Fruit fly (Drosophila melanogaster): ENCODE data around the gene daw.

The daw gene

dm6 chr2L:2855773-2856615 lies 50.9 kb downstream of the daw start, which contains the start of the genes CG3104 and RpS21 (continued):
- TF ChIP-seq H15 (GFP tag; IDR thresholded peaks at IDR 0.05): peak; percentile 81
- peak; percentile 78 for TF ChIP-seq ara (GFP tag; IDR thresholded peaks at IDR 0.05)
- peak in 1 of 2 experiments; percentile 46 for TF ChIP-seq Eip74EF (GFP tag; optimal IDR thresholded peaks at IDR 0.05)
- peak; percentile 96 for TF ChIP-seq CG33213 (GFP tag; optimal IDR thresholded peaks at IDR 0.05)
- peak; percentile 28 for TF ChIP-seq btn (GFP tag; optimal IDR thresholded peaks at IDR 0.05)
- TF ChIP-seq Atf3 (GFP tag; optimal IDR thresholded peaks at IDR 0.05): peak; percentile 76
- TF ChIP-seq Deaf1 (tag; optimal IDR thresholded peaks at IDR 0.05): peak; percentile 61
- TF ChIP-seq ssp (GFP tag; IDR thresholded peaks at IDR 0.05): peak; percentile 81
- TF ChIP-seq toy (GFP tag; IDR thresholded peaks at IDR 0.05): peak; percentile 80; the same call in 1 of the 2 replicates
- peak; percentile 75 for TF ChIP-seq Oaz (GFP tag; IDR thresholded peaks at IDR 0.05)
- TF ChIP-seq gro (GFP tag; optimal IDR thresholded peaks at IDR 0.05): peak; percentile 53
- TF ChIP-seq run (tag; optimal IDR thresholded peaks at IDR 0.05): peak; percentile 65
- TF ChIP-seq Dad (GFP tag; optimal IDR thresholded peaks at IDR 0.05): peak; percentile 77
- TF ChIP-seq CG32532 (GFP tag; IDR thresholded peaks at IDR 0.05): peak; percentile 95
- peak; percentile 93 for TF ChIP-seq CG10431 (GFP tag; optimal IDR thresholded peaks at IDR 0.05)
- TF ChIP-seq disco-r (GFP tag; optimal IDR thresholded peaks at IDR 0.05): peak; percentile 56
- TF ChIP-seq D (optimal IDR thresholded peaks at IDR 0.05): no peak
- TF ChIP-seq D (GFP tag; optimal IDR thresholded peaks at IDR 0.05): peak; percentile 77
- peak; percentile 71 for TF ChIP-seq Dek (tag; optimal IDR thresholded peaks at IDR 0.05)
- TF ChIP-seq D19A (tag; optimal IDR thresholded peaks at IDR 0.05): peak; percentile 92
- peak; percentile 15 for TF ChIP-seq oc (tag; optimal IDR thresholded peaks at IDR 0.05)
- peak; percentile 72 for TF ChIP-seq CG15269 (tag; optimal IDR thresholded peaks at IDR 0.05)
- peak; percentile 93 for TF ChIP-seq CG34376 (GFP tag; optimal IDR thresholded peaks at IDR 0.05)
- TF ChIP-seq dm (GFP tag; optimal IDR thresholded peaks at IDR 0.05): peak; percentile 95
- peak; percentile 79 for TF ChIP-seq CG14050 (GFP tag; IDR thresholded peaks at IDR 0.05)
- no peak for TF ChIP-seq corto (GFP tag; optimal IDR thresholded peaks at IDR 0.05)
- TF ChIP-seq Mes4 (GFP tag; optimal IDR thresholded peaks at IDR 0.05): peak; percentile 88
- peak; percentile 86 for TF ChIP-seq CG9817 (tag; optimal IDR thresholded peaks at IDR 0.05)
- TF ChIP-seq kah (GFP tag; optimal IDR thresholded peaks at IDR 0.05): peak; percentile 58
- TF ChIP-seq CG3838 (GFP tag; optimal IDR thresholded peaks at IDR 0.05): peak; percentile 77
- peak; percentile 95 for TF ChIP-seq CG9797 (GFP tag; optimal IDR thresholded peaks at IDR 0.05)
- TF ChIP-seq grau (tag; optimal IDR thresholded peaks at IDR 0.05): peak; percentile 78
- peak; percentile 85 for TF ChIP-seq CG30403 (GFP tag; optimal IDR thresholded peaks at IDR 0.05)
- no peak for TF ChIP-seq tll (GFP tag; optimal IDR thresholded peaks at IDR 0.05)
- peak; percentile 59 for TF ChIP-seq Sry-δ (GFP tag; optimal IDR thresholded peaks at IDR 0.05)
- peak; percentile 91 for TF ChIP-seq CG14710 (tag; optimal IDR thresholded peaks at IDR 0.05)
- peak; percentile 83 for TF ChIP-seq CG2712 (tag; optimal IDR thresholded peaks at IDR 0.05)
- TF ChIP-seq bsh (GFP tag; optimal IDR thresholded peaks at IDR 0.05): peak; percentile 34 to 69
- TF ChIP-seq lmd (GFP tag; IDR thresholded peaks at IDR 0.05): peak; percentile 82
- peak; percentile 74 for TF ChIP-seq Vsx1 (GFP tag; optimal IDR thresholded peaks at IDR 0.05)
- peak; percentile 80 for TF ChIP-seq repo (GFP tag; optimal IDR thresholded peaks at IDR 0.05)
- TF ChIP-seq CG9215 (GFP tag; IDR thresholded peaks at IDR 0.05): peak; percentile 76
- no peak for TF ChIP-seq Gsc (GFP tag; IDR thresholded peaks at IDR 0.05)
- TF ChIP-seq chn (GFP tag; optimal IDR thresholded peaks at IDR 0.05): peak; percentile 77
- TF ChIP-seq gsb-n (tag; optimal IDR thresholded peaks at IDR 0.05): peak; percentile 76
- peak; percentile 61 for TF ChIP-seq CG6683 (GFP tag; optimal IDR thresholded peaks at IDR 0.05)
- TF ChIP-seq CG12071 (GFP tag; optimal IDR thresholded peaks at IDR 0.05): peak; percentile 80
- peak; percentile 69 for TF ChIP-seq Ada2b (GFP tag; IDR thresholded peaks at IDR 0.05)
- TF ChIP-seq ato (GFP tag; IDR thresholded peaks at IDR 0.05; ENCODE audit: partially characterized antibody): no peak

Data from whole organism, embryonic.